Fruit fly (Drosophila melanogaster) whole organism, larva: Measurements from ENCODE around the gene CG9536.

Experiments
- noc ChIP-seq: fragments of 200-800 bp; sonication (Bioruptor generic); optimal IDR thresholded peaks from 3 replicates; lab custom pipeline; 2019; ENCODE audit warnings: missing biosample characterization, mild to moderate bottlenecking, missing genetic modification characterization, moderate library complexity

The CG9536 gene

dm6 chr2L:6449753-6450152 is 27.0 kb downstream of the CG9536 start:
- TF ChIP-seq noc = no peak

dm6 chr2L:6448334-6448703 is 28.5 kb downstream of the CG9536 start, which contains the start of gene Acox3:
TSS of gene Acox3 (minus strand) at chr2L:6448403.
- no peak for TF ChIP-seq noc

- TF ChIP-seq noc = peak; percentile 13
Measured at dm6 chr2L:6447581-6448333, 29.0 kb downstream of the CG9536 start.

- no peak for TF ChIP-seq noc
Measured at dm6 chr2L:6426329-6426728, 50.4 kb downstream of the CG9536 start.
